Worm (Caenorhabditis elegans): ENCODE data around the gene F40G9.8.

The F40G9.8 gene

DNA sequence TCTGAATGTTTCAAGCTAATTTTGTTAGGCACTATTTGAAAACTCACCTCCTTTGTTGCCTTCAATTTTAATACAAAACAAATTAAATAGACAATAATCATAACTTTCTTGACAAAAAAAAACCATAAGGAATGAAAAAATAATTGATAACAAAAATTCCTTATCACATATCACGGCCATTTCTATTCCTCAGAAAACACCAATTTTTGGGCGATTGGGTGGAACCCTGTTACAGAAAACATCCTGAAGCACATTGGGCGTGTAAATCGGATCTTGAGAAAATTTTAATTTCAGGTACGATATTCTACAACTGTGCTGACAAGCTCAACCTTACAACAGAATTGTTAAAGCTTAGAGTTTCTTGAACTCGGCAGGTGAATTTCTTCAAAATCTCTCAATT, at the start of gene F40G9.8:
Gene F40G9.8 (minus strand): TSS at position 101 of the 400 bp plus-strand sequence.
- TF ChIP-seq rpc-1 (optimal IDR thresholded peaks at IDR 0.05) (no peak), rpc-1 (tag; optimal IDR thresholded peaks at IDR 0.05) (no peak), ceh-58 (GFP tag; IDR thresholded peaks at IDR 0.05) (no peak), attf-3 (GFP tag; conservative IDR thresholded peaks at IDR 0.05) (no peak), T07F8.4 (tag; optimal IDR thresholded peaks at IDR 0.05) (no peak), hmg-20 (GFP tag; IDR thresholded peaks at IDR 0.05) (no peak), ZK185.1 (tag; optimal IDR thresholded peaks at IDR 0.05; ENCODE audit: poor library complexity, severe bottlenecking) (no peak), madf-8 (GFP tag; conservative IDR thresholded peaks at IDR 0.05) (no peak), tbx-9 (tag; optimal IDR thresholded peaks at IDR 0.05; ENCODE audit: borderline replicate concordance) (no peak), aptf-3 (GFP tag; IDR thresholded peaks at IDR 0.05) (no peak), let-607 (tag; optimal IDR thresholded peaks at IDR 0.05) (no peak), C17E4.6 (GFP tag; IDR thresholded peaks at IDR 0.05) (no peak)

DNA sequence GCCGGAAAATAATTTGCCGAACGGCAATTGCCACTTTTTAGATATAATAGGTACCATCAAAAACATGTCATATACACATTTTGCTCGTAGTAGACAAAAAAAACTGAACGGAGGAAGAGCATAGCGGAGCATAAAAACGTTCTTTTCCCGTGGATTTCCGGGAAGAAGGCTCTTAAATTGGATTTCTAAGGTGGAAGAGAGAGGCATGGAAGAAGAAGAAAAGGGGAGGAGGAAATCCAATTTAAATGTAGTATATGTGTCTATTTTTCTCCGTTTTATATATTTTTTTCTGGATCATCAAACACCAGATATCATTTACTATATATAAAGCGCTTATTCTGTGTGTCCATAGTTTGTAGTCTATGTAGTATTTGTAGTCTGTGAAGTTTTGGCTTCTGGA, 46.7 kb upstream of the F40G9.8 start:
- no peak for TF ChIP-seq ztf-3 (GFP tag; optimal IDR thresholded peaks at IDR 0.05)
- no peak for TF ChIP-seq lin-26 (GFP tag; IDR thresholded peaks at IDR 0.05)
- TF ChIP-seq ztf-6 (GFP tag; IDR thresholded peaks at IDR 0.05), result no peak
- no peak for TF ChIP-seq lsl-1 (GFP tag; optimal IDR thresholded peaks at IDR 0.05)
- TF ChIP-seq F39B2.1 (GFP tag; IDR thresholded peaks at IDR 0.05), result no peak
- no peak for TF ChIP-seq Y53F4B.3 (GFP tag; IDR thresholded peaks at IDR 0.05)
- no peak for TF ChIP-seq aptf-2 (GFP tag; conservative IDR thresholded peaks at IDR 0.05)
- no peak for TF ChIP-seq mel-28 (tag; optimal IDR thresholded peaks at IDR 0.05; ENCODE audit: borderline replicate concordance)
- TF ChIP-seq let-607 (tag; optimal IDR thresholded peaks at IDR 0.05), result no peak
- no peak for TF ChIP-seq ceh-79 (tag; optimal IDR thresholded peaks at IDR 0.05)
- TF ChIP-seq sea-2 (GFP tag; IDR thresholded peaks at IDR 0.05), result no peak
- TF ChIP-seq hmg-1.2 (GFP tag; IDR thresholded peaks at IDR 0.05), result no peak
- no peak for TF ChIP-seq repo-1 (tag; optimal IDR thresholded peaks at IDR 0.05)
- no peak for TF ChIP-seq Y56A3A.18 (GFP tag; IDR thresholded peaks at IDR 0.05)
- no peak for TF ChIP-seq C17E4.6 (GFP tag; IDR thresholded peaks at IDR 0.05)
- TF ChIP-seq let-526 (GFP tag; IDR thresholded peaks at IDR 0.05), result no peak
- no peak for TF ChIP-seq tbx-9 (tag; optimal IDR thresholded peaks at IDR 0.05; ENCODE audit: borderline replicate concordance)
- no peak for TF ChIP-seq nhr-179 (tag; optimal IDR thresholded peaks at IDR 0.05)
- no peak for TF ChIP-seq rcor-1 (GFP tag; IDR thresholded peaks at IDR 0.05)
- no peak for TF ChIP-seq madf-6 (GFP tag; IDR thresholded peaks at IDR 0.05)

DNA sequence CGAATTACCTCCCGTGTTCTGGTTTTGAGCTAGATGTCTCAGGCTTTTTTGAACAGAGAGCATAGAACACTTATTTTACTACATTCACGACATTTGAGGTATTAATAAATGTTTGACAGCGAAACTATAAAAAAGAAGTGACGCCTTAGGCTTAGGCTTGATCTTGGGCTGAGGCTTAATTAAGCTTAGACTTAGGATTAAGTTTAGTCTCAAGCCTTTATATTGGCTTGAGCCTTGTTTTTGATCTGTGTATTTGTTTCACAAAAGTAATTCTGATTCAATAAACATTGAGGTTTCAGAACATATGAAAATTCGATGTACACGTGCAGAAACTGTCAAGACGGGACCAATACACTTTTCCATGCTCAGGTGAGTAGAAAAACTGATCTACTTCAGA, 45.0 kb upstream of the F40G9.8 start, which contains the start of gene klp-20:
Gene klp-20 (plus strand): TSS at position 298 of the 397 bp plus-strand sequence.
- TF ChIP-seq ztf-22 (GFP tag; optimal IDR thresholded peaks at IDR 0.05) (no peak), sptf-2 (GFP tag; optimal IDR thresholded peaks at IDR 0.05) (no peak), ZK185.1 (tag; optimal IDR thresholded peaks at IDR 0.05; ENCODE audit: poor library complexity, severe bottlenecking) (no peak), tbp1 (GFP tag; optimal IDR thresholded peaks at IDR 0.05) (no peak), nhr-90 (tag; optimal IDR thresholded peaks at IDR 0.05) (no peak), F39B2.1 (GFP tag; IDR thresholded peaks at IDR 0.05) (no peak), rec-8 (tag; optimal IDR thresholded peaks at IDR 0.05) (no peak)
